Worm (Caenorhabditis elegans): ENCODE measurements around the gene srg-22.

Gene srg-22

DNA sequence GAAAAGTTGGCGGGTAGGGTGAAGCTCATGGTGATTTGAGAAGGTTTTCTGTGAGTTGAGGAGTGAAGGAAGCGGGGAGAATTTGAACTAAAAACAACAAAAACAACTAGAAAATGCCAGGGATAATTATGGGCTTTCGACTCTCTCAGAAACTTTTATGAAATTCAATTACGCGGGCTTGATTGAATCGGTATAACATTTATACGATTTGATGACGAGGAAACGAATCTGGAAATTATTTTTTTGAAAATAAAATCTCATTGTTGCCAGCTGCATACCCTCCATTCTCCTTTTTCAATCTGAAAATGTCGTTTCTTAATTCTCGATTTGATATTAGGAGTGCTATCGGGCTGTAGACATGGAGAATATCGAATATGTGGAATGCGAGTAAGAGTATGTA, 2.0 kb downstream of the srg-22 start, which contains the start of gene srg-21:
srg-21 (minus strand) TSS at position 101 of the 400 bp plus-strand sequence.
- no peak for TF ChIP-seq nhr-25 (tag; optimal IDR thresholded peaks at IDR 0.05; ENCODE audit: borderline replicate concordance, insufficient read depth)
- TF ChIP-seq ceh-62 (tag; optimal IDR thresholded peaks at IDR 0.05) = no peak
- TF ChIP-seq aha-1 (tag) = no peak
- TF ChIP-seq unc-39 (tag; optimal IDR thresholded peaks at IDR 0.05) = no peak
- TF ChIP-seq Y48G9A.11 (GFP tag; IDR thresholded peaks at IDR 0.05) = no peak
- no peak for TF ChIP-seq F10B5.3 (tag; optimal IDR thresholded peaks at IDR 0.05)
- TF ChIP-seq lim-7 (GFP tag; IDR thresholded peaks at IDR 0.05) = no peak
- no peak for TF ChIP-seq daf-16 (GFP tag; optimal IDR thresholded peaks at IDR 0.05)
- no peak for TF ChIP-seq daf-16 (tag; optimal IDR thresholded peaks at IDR 0.05)
- TF ChIP-seq lsy-2 (tag; optimal IDR thresholded peaks at IDR 0.05) = no peak
- no peak for TF ChIP-seq dmd-8 (GFP tag; IDR thresholded peaks at IDR 0.05)
- TF ChIP-seq sdz-12 (GFP tag; optimal IDR thresholded peaks at IDR 0.05) = no peak
- TF ChIP-seq aly-2 (tag; optimal IDR thresholded peaks at IDR 0.05) = no peak
- no peak for TF ChIP-seq lir-3 (tag; optimal IDR thresholded peaks at IDR 0.05)
- no peak for TF ChIP-seq nhr-11 (tag; optimal IDR thresholded peaks at IDR 0.05)
- no peak for TF ChIP-seq mxl-3 (GFP tag; optimal IDR thresholded peaks at IDR 0.05)

DNA sequence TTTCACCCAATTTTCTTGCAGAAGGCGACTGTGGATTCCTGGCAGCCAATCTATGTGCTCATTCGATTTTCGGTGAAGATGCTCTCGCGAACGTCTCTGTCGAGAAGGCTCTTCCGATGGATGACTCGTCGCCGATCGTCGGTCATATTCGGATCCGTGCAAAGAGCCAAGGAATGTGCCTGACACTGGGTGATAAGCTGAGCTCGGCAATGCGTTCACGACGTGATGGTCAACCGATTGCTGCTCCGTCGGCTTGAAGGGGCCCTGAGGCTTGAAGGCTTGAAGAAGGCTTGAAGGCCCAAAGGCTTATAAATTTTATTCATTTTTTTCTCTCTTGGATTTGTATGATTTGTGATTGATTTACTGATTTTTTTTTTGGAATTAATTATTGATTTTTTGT, 6.1 kb downstream of the srg-22 start:
- TF ChIP-seq ceh-82 (tag; optimal IDR thresholded peaks at IDR 0.05) = no peak
- no peak for TF ChIP-seq ceh-44 (GFP tag; IDR thresholded peaks at IDR 0.05)
- peak; percentile 51 for TF ChIP-seq set-16 (GFP tag; IDR thresholded peaks at IDR 0.05)
- TF ChIP-seq nhr-6 (tag; optimal IDR thresholded peaks at IDR 0.05) = no peak

ce11 chrII:3078496-3078895, 14.8 kb downstream of the srg-22 start, which contains the start of gene copb-1:
copb-1 (plus strand) TSS chrII:3078796.
- TF ChIP-seq Y75B8A.6 (GFP tag; IDR thresholded peaks at IDR 0.05) = 0 out of 2 replicates have a peak, but pooled peaks have one; percentile 42
- TF ChIP-seq aly-2 (tag; optimal IDR thresholded peaks at IDR 0.05) = no peak

DNA sequence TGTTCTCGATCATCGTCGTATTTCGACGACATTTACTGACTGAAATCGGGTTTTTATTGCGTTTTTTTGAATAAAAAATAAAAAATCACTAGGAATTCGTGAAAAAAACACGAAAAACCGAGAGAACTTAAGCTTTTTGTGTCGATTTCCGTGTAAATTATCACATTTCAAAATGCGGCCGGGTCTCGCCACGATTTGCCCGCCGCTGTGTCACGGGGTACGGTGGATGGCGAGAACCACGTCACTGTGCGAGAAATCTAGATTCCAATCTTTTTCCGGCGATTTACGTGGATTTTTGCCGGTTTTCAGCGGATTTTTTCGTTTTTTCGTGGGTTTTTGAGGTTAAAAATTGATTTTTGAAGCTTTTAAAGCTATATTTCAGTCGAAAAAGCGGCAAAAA, 16.3 kb downstream of the srg-22 start, which contains the start of gene Y25C1A.8:
Y25C1A.8 (minus strand) TSS at position 45 of the 400 bp plus-strand sequence.
- TF ChIP-seq hmg-1.1 (GFP tag; IDR thresholded peaks at IDR 0.05) (peak; percentile 95), ama-1 (optimal IDR thresholded peaks at IDR 0.05) (no peak), ZK337.2 (GFP tag; IDR thresholded peaks at IDR 0.05) (peak; percentile 61; the same call in 1 of the 2 replicates), ctbp-1 (GFP tag; IDR thresholded peaks at IDR 0.05) (peak; percentile 85), vab-7 (GFP tag; IDR thresholded peaks at IDR 0.05) (peak; percentile 62), daf-12 (tag; optimal IDR thresholded peaks at IDR 0.05) (no peak), lin-38 (GFP tag; IDR thresholded peaks at IDR 0.05) (peak; percentile 89), nhr-28 (tag; optimal IDR thresholded peaks at IDR 0.05) (peak; percentile 64), T26A8.4 (GFP tag; IDR thresholded peaks at IDR 0.05) (peak; percentile 95), nhr-10 (tag; optimal IDR thresholded peaks at IDR 0.05) (peak; percentile 2), aly-2 (tag; optimal IDR thresholded peaks at IDR 0.05) (no peak), dve-1 (tag; optimal IDR thresholded peaks at IDR 0.05; ENCODE audit: insufficient read depth) (peak; percentile 95), aha-1 (tag) (peak; percentile 99), dmd-8 (GFP tag; IDR thresholded peaks at IDR 0.05) (no peak), php-3 (GFP tag; IDR thresholded peaks at IDR 0.05) (peak; percentile 89), tra-1 (GFP tag; IDR thresholded peaks at IDR 0.05) (peak; percentile 55; the same call in 1 of the 2 replicates), F37D6.2 (tag; optimal IDR thresholded peaks at IDR 0.05) (peak; percentile 78), F10B5.3 (tag; optimal IDR thresholded peaks at IDR 0.05) (peak; percentile 87), lin-1 (GFP tag; IDR thresholded peaks at IDR 0.05) (peak; percentile 89), F26F4.8 (GFP tag; conservative IDR thresholded peaks at IDR 0.05) (no peak), mdl-1 (tag; optimal IDR thresholded peaks at IDR 0.05) (peak in 1 of 2 experiments; percentile 69), zip-11 (GFP tag; IDR thresholded peaks at IDR 0.05) (no peak), lin-13 (GFP tag; optimal IDR thresholded peaks at IDR 0.05) (peak; percentile 87), nhr-48 (tag; optimal IDR thresholded peaks at IDR 0.05) (peak; percentile 30), jun-1 (tag; optimal IDR thresholded peaks at IDR 0.05) (peak; percentile 78), nhr-77 (tag; optimal IDR thresholded peaks at IDR 0.05) (peak; percentile 63), saeg-2 (GFP tag; IDR thresholded peaks at IDR 0.05) (0 out of 2 replicates have a peak, but pooled peaks have one; percentile 50), hif-1 (tag; optimal IDR thresholded peaks at IDR 0.05) (peak in 1 of 2 experiments; percentile 79), mxl-3 (GFP tag; optimal IDR thresholded peaks at IDR 0.05) (peak; percentile 63), unc-39 (tag; optimal IDR thresholded peaks at IDR 0.05) (no peak), lin-15B (tag; optimal IDR thresholded peaks at IDR 0.05) (no peak), Y75B8A.6 (GFP tag; IDR thresholded peaks at IDR 0.05) (no peak)
